Worm (Caenorhabditis elegans): ENCODE measurements around the gene C47D12.2.
A peak's percentile ranks its signal among the peaks of the same experiment; 100 is the strongest.

- TF ChIP-seq Y5F2A.4 (GFP tag; optimal IDR thresholded peaks at IDR 0.05) (no peak), mxl-3 (GFP tag; optimal IDR thresholded peaks at IDR 0.05) (no peak), spr-3 (GFP tag; optimal IDR thresholded peaks at IDR 0.05) (no peak), ama-1 (optimal IDR thresholded peaks at IDR 0.05) (no peak), mes-2 (tag; optimal IDR thresholded peaks at IDR 0.05; ENCODE audit: poor library complexity, severe bottlenecking) (peak; percentile 38), unc-62 (GFP tag; optimal IDR thresholded peaks at IDR 0.05 in 1 of 2) (peak in 1 of 2 experiments; percentile 42), unc-62 (tag; optimal IDR thresholded peaks at IDR 0.05) (no peak), php-3 (GFP tag; IDR thresholded peaks at IDR 0.05) (no peak), fkh-10 (GFP tag; optimal IDR thresholded peaks at IDR 0.05) (no peak), nhr-76 (tag; optimal IDR thresholded peaks at IDR 0.05) (no peak), F37D6.2 (tag; optimal IDR thresholded peaks at IDR 0.05) (no peak), ceh-62 (tag; optimal IDR thresholded peaks at IDR 0.05) (no peak), unc-39 (tag; optimal IDR thresholded peaks at IDR 0.05) (no peak)
These were observed 18.3 kb downstream of the C47D12.2 start for ce11 chrII:11694432-11694831.
